ENCODE assay signal across 4 fruit fly cellular contexts in genomic region chrX:10742578-10742976, dm6.
TF ChIP-seq lines count a peak whose summit lies in the region.

No protein-coding gene starts in this region.

- no peak for TF ChIP-seq CTCF in whole organism, embryonic (GFP tag; optimal IDR thresholded peaks at IDR 0.05; lab: Kevin White, UChicago)

TF ChIP-seq in whole organism, adult, 20 proteins besides CTCF, POLR2A, EP300 and RAD21:
- TF ChIP-seq cic (GFP tag; optimal IDR thresholded peaks at IDR 0.05; lab: Kevin White, UChicago) (peak; percentile 9), CG7101 (tag; optimal IDR thresholded peaks at IDR 0.05; lab: Kevin White, UChicago) (no peak), tj (GFP tag; optimal IDR thresholded peaks at IDR 0.05; lab: Kevin White, UChicago) (peak; percentile 51)
TF ChIP-seq in whole organism, adult: peak in this region for 2.

TF ChIP-seq in whole organism, embryonic, 481 proteins besides CTCF, POLR2A, EP300 and RAD21:
- TF ChIP-seq sqz (GFP tag; optimal IDR thresholded peaks at IDR 0.05; lab: Kevin White, UChicago): peak; percentile 6
- peak in 1 of 2 experiments; percentile 67 for TF ChIP-seq tll (GFP tag; optimal IDR thresholded peaks at IDR 0.05; lab: Kevin White, UChicago)
- TF ChIP-seq CG4360 (GFP tag; IDR thresholded peaks at IDR 0.05; lab: Robert Waterston, UW): no peak
- TF ChIP-seq psq (GFP tag; optimal IDR thresholded peaks at IDR 0.05; lab: Kevin White, UChicago): peak; percentile 27
- TF ChIP-seq tup (GFP tag; optimal IDR thresholded peaks at IDR 0.05; lab: Kevin White, UChicago): no peak
- TF ChIP-seq disco-r (GFP tag; optimal IDR thresholded peaks at IDR 0.05; lab: Kevin White, UChicago): no peak
- TF ChIP-seq crol (GFP tag; IDR thresholded peaks at IDR 0.05; lab: Robert Waterston, UW): peak; percentile 43; the same call in 1 of the 2 replicates
- TF ChIP-seq nom (GFP tag; optimal IDR thresholded peaks at IDR 0.05; lab: Kevin White, UChicago): peak; percentile 51
- TF ChIP-seq az2 (GFP tag; optimal IDR thresholded peaks at IDR 0.05; lab: Kevin White, UChicago): no peak
- peak in 1 of 2 experiments; percentile 44 for TF ChIP-seq Pdp1 (GFP tag; optimal IDR thresholded peaks at IDR 0.05; lab: Kevin White, UChicago)
- TF ChIP-seq E2f1 (GFP tag; IDR thresholded peaks at IDR 0.05; lab: Robert Waterston, UW): no peak
- no peak for TF ChIP-seq CG5180 (GFP tag; optimal IDR thresholded peaks at IDR 0.05; lab: Kevin White, UChicago)
- peak; percentile 68 for TF ChIP-seq Med (GFP tag; lab: Kevin White, UChicago)

TF ChIP-seq in whole organism, prepupa, 60 proteins besides CTCF, POLR2A, EP300 and RAD21:
- no peak for TF ChIP-seq CG31627 (GFP tag; optimal IDR thresholded peaks at IDR 0.05; lab: Kevin White, UChicago)
- peak; percentile 76 for TF ChIP-seq eg (GFP tag; IDR thresholded peaks at IDR 0.05; lab: Robert Waterston, UW)
- TF ChIP-seq vri (GFP tag; optimal IDR thresholded peaks at IDR 0.05; lab: Kevin White, UChicago): peak; percentile 36
- TF ChIP-seq CG9139 (GFP tag; optimal IDR thresholded peaks at IDR 0.05; lab: Kevin White, UChicago): peak; percentile 17
- 0 out of 3 replicates have a peak, but pooled peaks have one; percentile 20 for TF ChIP-seq CG8119 (GFP tag; IDR thresholded peaks at IDR 0.05; lab: Robert Waterston, UW)
- TF ChIP-seq CG6163 (GFP tag; IDR thresholded peaks at IDR 0.05; lab: Robert Waterston, UW): peak; percentile 52; the same call in 2 of the 3 replicates
- TF ChIP-seq CG6854 (GFP tag; optimal IDR thresholded peaks at IDR 0.05; lab: Kevin White, UChicago): no peak
- TF ChIP-seq CG6276 (GFP tag; optimal IDR thresholded peaks at IDR 0.05; lab: Kevin White, UChicago): peak; percentile 56
- peak; percentile 36 for TF ChIP-seq fkh (GFP tag; optimal IDR thresholded peaks at IDR 0.05; lab: Kevin White, UChicago)
- 0 out of 2 replicates have a peak, but pooled peaks have one; percentile 16 for TF ChIP-seq CG15336 (GFP tag; IDR thresholded peaks at IDR 0.05; lab: Robert Waterston, UW)
- TF ChIP-seq CG6808 (GFP tag; optimal IDR thresholded peaks at IDR 0.05; lab: Kevin White, UChicago): peak; percentile 4
- no peak for TF ChIP-seq CG10631 (GFP tag; optimal IDR thresholded peaks at IDR 0.05; lab: Kevin White, UChicago)
TF ChIP-seq in whole organism, prepupa: peak in this region for 9.

TF ChIP-seq in whole organism, pupa, 21 proteins besides CTCF, POLR2A, EP300 and RAD21:
- TF ChIP-seq rn (GFP tag; IDR thresholded peaks at IDR 0.05; lab: Robert Waterston, UW) (no peak), Pif1B (GFP tag; optimal IDR thresholded peaks at IDR 0.05; lab: Kevin White, UChicago) (no peak), fd96Ca (GFP tag; IDR thresholded peaks at IDR 0.05; lab: Robert Waterston, UW) (0 out of 3 replicates have a peak, but pooled peaks have one; percentile 44), CG8301 (tag; optimal IDR thresholded peaks at IDR 0.05; lab: Kevin White, UChicago) (no peak), CG15710 (tag; optimal IDR thresholded peaks at IDR 0.05; lab: Kevin White, UChicago) (no peak), CG10348 (GFP tag; IDR thresholded peaks at IDR 0.05; lab: Robert Waterston, UW) (no peak), CG4496 (GFP tag; IDR thresholded peaks at IDR 0.05; lab: Robert Waterston, UW) (peak; percentile 67; the same call in 2 of the 3 replicates), EcR (GFP tag; optimal IDR thresholded peaks at IDR 0.05; lab: Kevin White, UChicago) (no peak), CG14655 (GFP tag; optimal IDR thresholded peaks at IDR 0.05; lab: Kevin White, UChicago) (peak; percentile 43), CG9948 (tag; optimal IDR thresholded peaks at IDR 0.05; lab: Kevin White, UChicago) (no peak), CG8159 (tag; optimal IDR thresholded peaks at IDR 0.05; lab: Kevin White, UChicago) (peak; percentile 16), D1 (tag; optimal IDR thresholded peaks at IDR 0.05; lab: Kevin White, UChicago) (no peak), CG34367 (tag; optimal IDR thresholded peaks at IDR 0.05; lab: Kevin White, UChicago) (no peak), CG13204 (GFP tag; optimal IDR thresholded peaks at IDR 0.05; lab: Kevin White, UChicago) (no peak), Snoo (tag; optimal IDR thresholded peaks at IDR 0.05; lab: Kevin White, UChicago) (no peak), CG12605 (GFP tag; IDR thresholded peaks at IDR 0.05; lab: Robert Waterston, UW) (peak; percentile 60), gl (tag; optimal IDR thresholded peaks at IDR 0.05; lab: Kevin White, UChicago) (no peak), CG32121 (GFP tag; IDR thresholded peaks at IDR 0.05; lab: Robert Waterston, UW) (no peak), CG17806 (tag; optimal IDR thresholded peaks at IDR 0.05; lab: Kevin White, UChicago) (no peak), Ets98B (GFP tag; IDR thresholded peaks at IDR 0.05; lab: Robert Waterston, UW) (peak; percentile 41)
